Fruit fly (Drosophila melanogaster) whole organism, embryonic: Measurements from ENCODE around the gene Tfb4.

Experiments used
- CG10209 ChIP-seq: fragments of 200-800 bp; sonication (Bioruptor generic); optimal IDR thresholded peaks from 3 replicates; lab custom pipeline; 2017; ENCODE audit warnings: missing biosample characterization, mild to moderate bottlenecking, missing genetic modification characterization, missing genetic modification reagents
- CG10321 ChIP-seq: fragments of 200-800 bp; sonication (Bioruptor generic); IDR thresholded peaks from 2 replicates; pipeline ENCODE4 v1.3.6; 2022; ENCODE audit warnings: missing biosample characterization, missing genetic modification characterization
- CG10565 ChIP-seq: fragments of 200-800 bp; sonication (Bioruptor generic); optimal IDR thresholded peaks from 3 replicates; lab custom pipeline; 2016; ENCODE audit warnings: missing biosample characterization, mild to moderate bottlenecking, missing genetic modification characterization
- CG10654 ChIP-seq: fragments of 200-800 bp; sonication (Bioruptor generic); optimal IDR thresholded peaks from 2 replicates; lab custom pipeline; 2016; ENCODE audit warnings: missing biosample characterization, missing genetic modification characterization
- CG14441 ChIP-seq: fragments of 200-800 bp; sonication (Bioruptor generic); IDR thresholded peaks from 2 replicates; pipeline ENCODE4 v1.3.6; 2022; ENCODE audit warnings: missing biosample characterization, missing genetic modification characterization
- CG15601 ChIP-seq: fragments of 200-800 bp; sonication (Bioruptor generic); optimal IDR thresholded peaks from 3 replicates; lab custom pipeline; 2019; ENCODE audit warnings: missing biosample characterization, mild to moderate bottlenecking, missing genetic modification characterization, moderate library complexity
- CG17186 ChIP-seq: fragments of 200-800 bp; sonication (Bioruptor generic); optimal IDR thresholded peaks from 3 replicates; lab custom pipeline; 2017; ENCODE audit warnings: missing biosample characterization, missing genetic modification reagents, missing genetic modification characterization
- CG17829 ChIP-seq: fragments of 200-800 bp; optimal IDR thresholded peaks from 2 replicates; lab custom pipeline; 2019; ENCODE audit warnings: missing biosample characterization, mild to moderate bottlenecking, missing genetic modification characterization, moderate library complexity
- CG18764 ChIP-seq: fragments of 200-800 bp; sonication (Bioruptor generic); optimal IDR thresholded peaks from 3 replicates; lab custom pipeline; 2016; ENCODE audit warnings: missing biosample characterization, missing genetic modification characterization
- CG2875 ChIP-seq: fragments of 200-800 bp; sonication (Bioruptor generic); optimal IDR thresholded peaks from 2 replicates; lab custom pipeline; 2017; ENCODE audit warnings: missing biosample characterization, mild to moderate bottlenecking, missing genetic modification characterization, missing genetic modification reagents
- CG30020 ChIP-seq: fragments of 200-800 bp; optimal IDR thresholded peaks from 2 replicates; lab custom pipeline; 2019; ENCODE audit warnings: missing biosample characterization, mild to moderate bottlenecking, missing genetic modification characterization, moderate library complexity
- CG30403 ChIP-seq: fragments of 200-800 bp; sonication (Bioruptor generic); optimal IDR thresholded peaks from 3 replicates; lab custom pipeline; 2016; ENCODE audit warnings: missing biosample characterization, missing genetic modification characterization
- CG33213 ChIP-seq: fragments of 200-800 bp; sonication (Bioruptor generic); optimal IDR thresholded peaks from 3 replicates; lab custom pipeline; 2016; ENCODE audit warnings: missing biosample characterization, missing genetic modification characterization
- CG34224 ChIP-seq: fragments of 200-800 bp; sonication (Bioruptor generic); IDR thresholded peaks from 3 replicates; pipeline ENCODE4 v1.3.6; 2022; ENCODE audit warnings: missing biosample characterization, missing genetic modification characterization; ENCODE audit not compliant: partially characterized antibody
- CG4730 ChIP-seq: fragments of 200-800 bp; sonication (Bioruptor generic); IDR thresholded peaks from 2 replicates; pipeline ENCODE4 v1.3.6; 2022; ENCODE audit warnings: missing biosample characterization, missing genetic modification characterization
- CG7928 ChIP-seq: fragments of 200-800 bp; sonication (Bioruptor generic); optimal IDR thresholded peaks from 2 replicates; lab custom pipeline; 2017; ENCODE audit warnings: missing biosample characterization, mild to moderate bottlenecking, missing genetic modification characterization
- CG8089 ChIP-seq: fragments of 200-800 bp; sonication (Bioruptor generic); optimal IDR thresholded peaks from 3 replicates; lab custom pipeline; 2016; ENCODE audit warnings: missing biosample characterization, missing genetic modification characterization
- CG8478 ChIP-seq: fragments of >200 bp; optimal IDR thresholded peaks from 2 replicates; lab custom pipeline; 2018
- CG8924 ChIP-seq: fragments of 200-800 bp; optimal IDR thresholded peaks from 3 replicates; lab custom pipeline; 2019; ENCODE audit warnings: missing biosample characterization, mild to moderate bottlenecking, missing genetic modification characterization, moderate library complexity
- CG9437 ChIP-seq: fragments of 200-800 bp; sonication (Bioruptor generic); optimal IDR thresholded peaks from 2 replicates; lab custom pipeline; 2018; ENCODE audit warnings: missing biosample characterization, mild to moderate bottlenecking, missing genetic modification characterization
- CG9876 ChIP-seq: fragments of 200-800 bp; sonication (Bioruptor generic); optimal IDR thresholded peaks from 2 replicates; lab custom pipeline; 2016; ENCODE audit warnings: missing biosample characterization, missing genetic modification characterization
- CG9932 ChIP-seq: fragments of 200-800 bp; sonication (Bioruptor generic); IDR thresholded peaks from 2 replicates; pipeline ENCODE4 v1.3.6; 2022; ENCODE audit warnings: missing biosample characterization, missing genetic modification characterization
- Camta ChIP-seq: fragments of 200-800 bp; sonication (Bioruptor generic); optimal IDR thresholded peaks from 2 replicates; lab custom pipeline; 2016; ENCODE audit warnings: missing biosample characterization, missing genetic modification characterization
- Dbx ChIP-seq: fragments of 200-800 bp; sonication (Bioruptor generic); IDR thresholded peaks from 3 replicates; pipeline ENCODE4 v1.3.6; 2022; ENCODE audit warnings: missing biosample characterization, missing genetic modification characterization
- Dfd ChIP-seq, 2 experiments: fragments of >200 bp; optimal IDR thresholded peaks; 2 replicates each; lab custom pipeline; 2017; ENCODE audit warnings: missing biosample characterization in 2 of 2, missing genetic modification characterization in 2 of 2
- Dp ChIP-seq: fragments of 200-800 bp; sonication (Bioruptor generic); optimal IDR thresholded peaks from 2 replicates; lab custom pipeline; 2018; ENCODE audit warnings: missing biosample characterization, mild to moderate bottlenecking, missing genetic modification characterization, moderate library complexity
- HHEX ChIP-seq: fragments of 200-800 bp; sonication (Bioruptor generic); optimal IDR thresholded peaks from 3 replicates; lab custom pipeline; 2017; ENCODE audit warnings: missing biosample characterization, mild to moderate bottlenecking, missing genetic modification characterization, missing genetic modification reagents
- HLH4C ChIP-seq: fragments of 200-800 bp; sonication (Bioruptor generic); IDR thresholded peaks from 3 replicates; pipeline ENCODE4 v1.3.6; 2022; ENCODE audit warnings: missing biosample characterization, missing genetic modification characterization; ENCODE audit not compliant: partially characterized antibody
- Med ChIP-seq: fragments of 200-800 bp; sonication (Bioruptor generic); peaks from one replicate; lab custom pipeline; 2016; ENCODE audit warnings: missing biosample characterization, missing genetic modification characterization, mild to moderate bottlenecking, inconsistent platforms, moderate library complexity
- Pdp1 ChIP-seq, 2 experiments: fragments of 200-800 bp; sonication (Bioruptor generic); optimal IDR thresholded peaks; 3 replicates each; lab custom pipeline; 2016; ENCODE audit warnings: missing biosample characterization in 2 of 2, missing genetic modification characterization in 2 of 2, mild to moderate bottlenecking in 1 of 2, moderate library complexity in 1 of 2
- Sox100B ChIP-seq: fragments of 200-800 bp; sonication (Bioruptor generic); optimal IDR thresholded peaks from 3 replicates; lab custom pipeline; 2018; ENCODE audit warnings: missing biosample characterization, mild to moderate bottlenecking, missing genetic modification characterization
- ap ChIP-seq: fragments of 200-800 bp; sonication (Bioruptor generic); IDR thresholded peaks from 2 replicates; pipeline ENCODE4 v1.3.6; 2022; ENCODE audit warnings: missing biosample characterization, missing genetic modification characterization
- ato ChIP-seq: fragments of 200-800 bp; sonication (Bioruptor generic); IDR thresholded peaks from 2 replicates; pipeline ENCODE4 v1.3.6; 2022; ENCODE audit warnings: missing biosample characterization, missing genetic modification characterization; ENCODE audit not compliant: partially characterized antibody
- chm ChIP-seq: fragments of 200-800 bp; sonication (Bioruptor generic); IDR thresholded peaks from 2 replicates; pipeline ENCODE4 v1.3.6; 2022; ENCODE audit warnings: missing biosample characterization, missing genetic modification characterization
- ci ChIP-seq: fragments of 200-800 bp; sonication (Bioruptor generic); IDR thresholded peaks from 3 replicates; pipeline ENCODE4 v1.3.6; 2022; ENCODE audit warnings: missing biosample characterization, missing genetic modification characterization
- crp ChIP-seq, 2 experiments: fragments of 200-800 bp; sonication (Bioruptor generic); optimal IDR thresholded peaks; 2 replicates in 1 of 2; 3 replicates in 1 of 2; lab custom pipeline; 2017; ENCODE audit warnings: missing biosample characterization in 2 of 2, missing genetic modification characterization in 2 of 2, mild to moderate bottlenecking in 1 of 2, moderate library complexity in 1 of 2
- grau ChIP-seq: fragments of 200-800 bp; optimal IDR thresholded peaks from 3 replicates; lab custom pipeline; 2019; ENCODE audit warnings: missing biosample characterization, mild to moderate bottlenecking, missing genetic modification characterization, moderate library complexity
- jing ChIP-seq: fragments of 200-800 bp; sonication (Bioruptor generic); optimal IDR thresholded peaks from 2 replicates; lab custom pipeline; 2018; ENCODE audit warnings: missing biosample characterization, mild to moderate bottlenecking, missing genetic modification characterization
- jumu ChIP-seq: fragments of 200-800 bp; sonication (Bioruptor generic); optimal IDR thresholded peaks from 3 replicates; lab custom pipeline; 2016; ENCODE audit warnings: missing biosample characterization, missing genetic modification characterization
- ken ChIP-seq: fragments of 200-800 bp; sonication (Bioruptor generic); IDR thresholded peaks from 3 replicates; pipeline ENCODE4 v1.3.6; 2022; ENCODE audit warnings: missing biosample characterization, missing genetic modification characterization
- klu ChIP-seq: fragments of 200-800 bp; sonication (Bioruptor generic); IDR thresholded peaks from 2 replicates; pipeline ENCODE4 v1.3.6; 2022; ENCODE audit warnings: missing biosample characterization, missing genetic modification characterization
- lola ChIP-seq, 3 experiments: fragments of >200 bp in 2 of 3; fragments of 200-800 bp in 1 of 3; sonication (Bioruptor generic) in 1 of 3; optimal IDR thresholded peaks; 2 replicates each; lab custom pipeline; 2017 to 2019; ENCODE audit warnings: missing biosample characterization in 3 of 3, missing genetic modification characterization in 3 of 3, mild to moderate bottlenecking in 1 of 3, moderate library complexity in 1 of 3
- nerfin-1 ChIP-seq: fragments of 200-800 bp; sonication (Bioruptor generic); optimal IDR thresholded peaks from 3 replicates; lab custom pipeline; 2019; ENCODE audit warnings: missing biosample characterization, mild to moderate bottlenecking, missing genetic modification characterization, moderate library complexity
- pfk ChIP-seq: fragments of 200-800 bp; sonication (Bioruptor generic); optimal IDR thresholded peaks from 2 replicates; lab custom pipeline; 2018; ENCODE audit warnings: missing biosample characterization, mild to moderate bottlenecking, missing genetic modification characterization, moderate library complexity
- pho ChIP-seq: fragments of 200-800 bp; sonication (Bioruptor generic); optimal IDR thresholded peaks from 2 replicates; lab custom pipeline; 2016; ENCODE audit warnings: missing biosample characterization, missing genetic modification characterization
- pnt ChIP-seq: fragments of 200-800 bp; sonication (Bioruptor generic); optimal IDR thresholded peaks from 3 replicates; lab custom pipeline; 2016; ENCODE audit warnings: missing biosample characterization, missing genetic modification characterization
- ro ChIP-seq: fragments of 200-800 bp; sonication (Bioruptor generic); IDR thresholded peaks from 2 replicates; pipeline ENCODE4 v1.3.6; 2022; ENCODE audit warnings: missing biosample characterization, missing genetic modification characterization
- sens ChIP-seq: fragments of 200-800 bp; sonication (Bioruptor generic); peaks from one replicate; lab custom pipeline; 2016; ENCODE audit warnings: missing biosample characterization, missing genetic modification characterization
- tin ChIP-seq: fragments of 200-800 bp; sonication (Bioruptor generic); optimal IDR thresholded peaks from 3 replicates; lab custom pipeline; 2016; ENCODE audit warnings: missing biosample characterization, missing genetic modification characterization

Tfb4 gene

DNA sequence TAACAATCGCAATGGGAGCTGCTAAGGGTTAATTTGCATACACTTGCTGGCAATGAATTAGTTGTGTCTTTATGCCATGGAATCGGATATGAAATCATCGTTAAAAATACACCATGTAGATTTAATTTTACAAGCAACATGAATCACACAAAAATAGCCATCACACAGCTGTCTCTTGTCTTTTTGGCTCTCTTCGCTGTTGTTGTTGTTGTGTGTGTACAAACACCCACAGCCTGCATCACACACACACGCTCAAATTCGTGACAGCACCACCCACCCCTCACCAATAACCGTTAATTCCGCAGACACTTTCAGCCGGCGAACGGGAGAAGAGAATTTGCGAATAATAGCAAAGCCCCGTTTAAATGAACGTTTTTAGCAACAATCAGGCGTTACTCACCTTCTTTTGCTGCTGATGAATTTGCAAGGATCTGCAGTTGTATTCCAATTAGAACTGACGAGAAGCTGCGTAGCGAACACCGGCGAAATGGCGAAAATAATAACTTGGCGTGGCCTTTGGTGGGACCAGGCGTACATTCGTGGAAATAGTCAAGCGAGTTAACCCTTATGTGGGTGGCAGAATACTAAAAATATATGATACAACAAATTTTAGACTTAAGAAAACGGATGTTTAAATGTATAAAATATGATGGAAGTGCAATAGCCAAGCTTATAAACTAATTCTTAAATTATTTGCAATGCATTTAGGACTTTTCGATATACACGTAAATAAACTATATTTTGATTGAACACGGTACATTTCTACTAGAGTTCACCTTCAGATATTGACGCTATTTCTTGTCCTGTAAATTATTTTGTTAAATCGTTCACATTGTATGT lies 7.4 kb upstream of the Tfb4 start, which contains the start of gene capt (continued):
- TF ChIP-seq CG7928 (GFP tag; lab: Kevin White, UChicago) (no peak), Med (GFP tag; lab: Kevin White, UChicago) (peak; percentile 84), Dp (GFP tag; lab: Kevin White, UChicago) (no peak), CG9437 (GFP tag; lab: Kevin White, UChicago) (peak; percentile 44), CG17829 (tag; lab: Kevin White, UChicago) (peak; percentile 18), klu (GFP tag; lab: Robert Waterston, UW) (no peak), CG10654 (GFP tag; lab: Kevin White, UChicago) (no peak), nerfin-1 (tag; lab: Kevin White, UChicago) (no peak), Pdp1 (GFP tag; optimal IDR thresholded peaks at IDR 0.05; lab: Kevin White, UChicago) (peak; percentile 18 to 31), CG8478 (lab: Kevin White, UChicago) (no peak), sens (GFP tag; lab: Kevin White, UChicago) (peak; percentile 73), lola (GFP tag; optimal IDR thresholded peaks at IDR 0.05; lab: Kevin White, UChicago) (peak in 1 of 3 experiments; percentile 48), CG33213 (GFP tag; lab: Kevin White, UChicago) (no peak), CG8924 (tag; lab: Kevin White, UChicago) (peak; percentile 35), Sox100B (GFP tag; lab: Kevin White, UChicago) (no peak), CG8089 (GFP tag; lab: Kevin White, UChicago) (no peak), CG2875 (no peak), ken (GFP tag; lab: Robert Waterston, UW) (no peak), pho (peak; percentile 49), CG15601 (tag; lab: Kevin White, UChicago) (no peak), chm (no peak), CG18764 (GFP tag; lab: Kevin White, UChicago) (no peak), HHEX (no peak), CG34224 (GFP tag; lab: Robert Waterston, UW) (no peak), ato (GFP tag; lab: Robert Waterston, UW) (no peak), CG4730 (GFP tag; lab: Robert Waterston, UW) (no peak), CG17186 (no peak), CG10565 (no peak), jing (GFP tag; lab: Kevin White, UChicago) (no peak), ro (GFP tag; lab: Robert Waterston, UW) (no peak), CG10321 (GFP tag; lab: Robert Waterston, UW) (0 out of 2 replicates have a peak, but pooled peaks have one; percentile 9), CG10209 (GFP tag; lab: Kevin White, UChicago) (peak; percentile 7), pnt (no peak), CG30403 (GFP tag; lab: Kevin White, UChicago) (peak; percentile 55), jumu (GFP tag; lab: Kevin White, UChicago) (peak; percentile 29), CG30020 (no peak), Dfd (GFP tag; optimal IDR thresholded peaks at IDR 0.05; lab: Kevin White, UChicago) (no peak), crp (GFP tag; optimal IDR thresholded peaks at IDR 0.05; lab: Kevin White, UChicago) (peak; percentile 6 to 66), grau (tag; lab: Kevin White, UChicago) (peak; percentile 39), pfk (GFP tag; lab: Kevin White, UChicago) (no peak), CG9876 (no peak), ap (GFP tag; lab: Robert Waterston, UW) (no peak), Camta (GFP tag; lab: Kevin White, UChicago) (no peak), CG14441 (GFP tag; lab: Robert Waterston, UW) (peak; percentile 54), ci (GFP tag; lab: Robert Waterston, UW) (peak; percentile 57; the same call in 1 of the 3 replicates), Dbx (GFP tag; lab: Robert Waterston, UW) (peak; percentile 21; the same call in 1 of the 3 replicates), tin (GFP tag; lab: Kevin White, UChicago) (no peak), CG9932 (peak; percentile 81), HLH4C (GFP tag; lab: Robert Waterston, UW) (no peak)
